Worm (Caenorhabditis elegans) whole organism, young adult: Measurements from ENCODE around the gene T23F2.2.

Experiments used
- F37B4.10 ChIP-seq: fragments of 200-800 bp; sonication (Bioruptor generic); IDR thresholded peaks from 2 replicates; pipeline ENCODE4 v1.3.6; 2022; ENCODE audit warnings: missing genetic modification characterization, missing compliant biosample characterization
- attf-6 ChIP-seq: fragments of 200-800 bp; sonication (Bioruptor generic); IDR thresholded peaks from 2 replicates; pipeline ENCODE4 v1.3.6; 2022; ENCODE audit warnings: missing genetic modification reagents, missing genetic modification characterization, missing compliant biosample characterization
- egl-44 ChIP-seq: fragments of 200-800 bp; sonication (Bioruptor generic); IDR thresholded peaks from 2 replicates; pipeline ENCODE4 v1.3.6; 2022; ENCODE audit warnings: missing genetic modification reagents, missing genetic modification characterization, missing compliant biosample characterization
- nfyb-1 ChIP-seq: fragments of 200-800 bp; sonication (Bioruptor generic); IDR thresholded peaks from 2 replicates; pipeline ENCODE4 v1.3.6; 2022; ENCODE audit warnings: missing genetic modification reagents, missing genetic modification characterization, missing compliant biosample characterization
- sea-2 ChIP-seq: fragments of 200-800 bp; sonication (Bioruptor generic); IDR thresholded peaks from 2 replicates; pipeline ENCODE4 v1.3.6; 2022; ENCODE audit warnings: missing genetic modification characterization, missing compliant biosample characterization

DNA sequence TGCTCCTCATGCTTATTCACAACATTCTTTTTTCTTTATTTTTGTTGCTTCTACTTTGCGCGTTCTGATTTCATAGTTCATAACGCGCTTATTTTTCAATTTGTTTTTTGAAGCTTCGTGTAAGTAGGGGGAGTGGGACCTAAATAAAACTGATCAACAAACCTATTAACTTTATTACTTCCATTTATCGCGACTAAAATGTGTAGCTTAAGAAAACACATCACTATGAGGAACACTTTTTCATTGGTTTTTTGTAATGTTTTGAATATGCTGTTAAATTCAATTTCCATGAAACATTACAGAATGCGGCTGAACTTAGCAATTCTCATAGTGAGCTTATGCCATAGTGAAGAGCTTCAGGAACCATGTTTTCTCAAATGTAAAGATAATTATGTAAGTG is 38.6 kb upstream of the T23F2.2 start, which contains the start of gene C54G7.1:
- TF ChIP-seq F37B4.10 (GFP tag; lab: Robert Waterston, UW) (no peak), nfyb-1 (GFP tag; lab: Robert Waterston, UW) (no peak), sea-2 (GFP tag; lab: Robert Waterston, UW) (no peak), egl-44 (GFP tag; lab: Robert Waterston, UW) (no peak), attf-6 (GFP tag; lab: Robert Waterston, UW) (no peak)
